Worm (Caenorhabditis elegans): Measurements from ENCODE around the gene F48F5.6.

DNA sequence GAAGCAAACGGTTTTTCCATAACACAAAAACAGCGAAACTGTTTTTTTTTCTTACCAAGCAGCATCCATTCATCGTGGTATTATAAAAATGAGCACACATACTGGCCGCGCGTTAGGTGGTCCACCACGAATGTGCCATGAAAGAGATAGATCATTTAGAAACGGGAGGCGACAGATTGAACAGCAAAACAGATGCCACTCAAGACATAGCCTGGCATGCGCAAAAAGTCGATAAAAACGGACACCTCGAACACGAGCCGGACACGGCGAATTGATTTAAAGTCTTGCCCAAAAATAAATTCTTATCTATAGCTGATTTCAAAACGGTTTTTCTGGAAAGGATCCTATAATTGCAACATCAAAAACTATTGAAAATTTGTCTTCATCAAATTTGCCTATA is 4.2 kb upstream of the F48F5.6 start:
- TF ChIP-seq unc-62 (GFP tag; optimal IDR thresholded peaks at IDR 0.05) (no peak), ceh-100 (GFP tag; IDR thresholded peaks at IDR 0.05) (no peak), nfya-1 (tag; optimal IDR thresholded peaks at IDR 0.05; ENCODE audit: borderline replicate concordance, insufficient read depth) (no peak), ama-1 (optimal IDR thresholded peaks at IDR 0.05) (no peak), ama-1 (GFP tag; optimal IDR thresholded peaks at IDR 0.05) (no peak), ztf-3 (GFP tag; optimal IDR thresholded peaks at IDR 0.05) (no peak), dox-1 (GFP tag; IDR thresholded peaks at IDR 0.05) (no peak), F22D6.2 (tag; optimal IDR thresholded peaks at IDR 0.05) (no peak), lin-54 (GFP tag; optimal IDR thresholded peaks at IDR 0.05) (no peak), F37B4.10 (GFP tag; IDR thresholded peaks at IDR 0.05) (no peak)
